Fruit fly (Drosophila melanogaster) whole organism, embryonic: ENCODE results near the gene WDR79.

Source experiments
- Aef1 ChIP-seq: fragments of 200-800 bp; sonication (Bioruptor generic); IDR thresholded peaks from 3 replicates; pipeline ENCODE4 v1.3.6; 2022; ENCODE audit warnings: missing biosample characterization, missing genetic modification characterization
- Atf6 ChIP-seq: fragments of 200-800 bp; sonication (Bioruptor generic); IDR thresholded peaks from 2 replicates; pipeline ENCODE4 v1.3.6; 2022; ENCODE audit warnings: missing biosample characterization, missing genetic modification characterization
- Awh ChIP-seq: fragments of 200-800 bp; sonication (Bioruptor generic); IDR thresholded peaks from 2 replicates; pipeline ENCODE4, ENCODE4 v1.3.6; 2022; ENCODE audit warnings: missing biosample characterization, missing genetic modification characterization
- BEAF-32 ChIP-seq: fragments of 200-800 bp; sonication (Bioruptor generic); optimal IDR thresholded peaks from 3 replicates; lab custom pipeline; 2017; ENCODE audit warnings: missing biosample characterization, missing genetic modification characterization, mild to moderate bottlenecking, moderate library complexity, missing genetic modification reagents
- CG10274 ChIP-seq: fragments of 200-800 bp; sonication (Bioruptor generic); optimal IDR thresholded peaks from 3 replicates; lab custom pipeline; 2017; ENCODE audit warnings: missing biosample characterization, mild to moderate bottlenecking, missing genetic modification characterization
- CG10366 ChIP-seq: fragments of 200-800 bp; sonication (Bioruptor generic); IDR thresholded peaks from 2 replicates; pipeline ENCODE4 v1.3.6; 2022; ENCODE audit warnings: missing biosample characterization, missing genetic modification characterization
- CG11696 ChIP-seq: fragments of 200-800 bp; sonication (Bioruptor generic); IDR thresholded peaks from 2 replicates; pipeline ENCODE4 v1.3.6; 2022; ENCODE audit warnings: missing biosample characterization, missing genetic modification characterization
- CG13296 ChIP-seq: fragments of 200-800 bp; sonication (Bioruptor generic); optimal IDR thresholded peaks from 3 replicates; lab custom pipeline; 2018; ENCODE audit warnings: missing biosample characterization, mild to moderate bottlenecking, missing genetic modification characterization
- CG13424 ChIP-seq: fragments of 200-800 bp; sonication (Bioruptor generic); optimal IDR thresholded peaks from 2 replicates; lab custom pipeline; 2019; ENCODE audit warnings: missing biosample characterization, mild to moderate bottlenecking, missing genetic modification characterization, moderate library complexity
- CG14014 ChIP-seq: fragments of 200-800 bp; sonication (Bioruptor generic); IDR thresholded peaks from 2 replicates; pipeline ENCODE4 v1.3.6; 2022; ENCODE audit warnings: missing biosample characterization, missing genetic modification characterization
- CG14860 ChIP-seq: fragments of 200-800 bp; sonication (Bioruptor generic); IDR thresholded peaks from 3 replicates; pipeline ENCODE4 v1.3.6; 2022; ENCODE audit warnings: missing biosample characterization, missing genetic modification characterization; ENCODE audit not compliant: partially characterized antibody
- CG15011 ChIP-seq: fragments of 200-800 bp; sonication (Bioruptor generic); optimal IDR thresholded peaks from 3 replicates; lab custom pipeline; 2018; ENCODE audit warnings: missing biosample characterization, mild to moderate bottlenecking, missing genetic modification characterization
- CG15269 ChIP-seq: fragments of 200-800 bp; sonication (Bioruptor generic); optimal IDR thresholded peaks from 2 replicates; lab custom pipeline; 2018; ENCODE audit warnings: missing biosample characterization, mild to moderate bottlenecking, missing genetic modification characterization, moderate library complexity
- CG17802 ChIP-seq: fragments of 200-800 bp; sonication (Bioruptor generic); optimal IDR thresholded peaks from 2 replicates; lab custom pipeline; 2018; ENCODE audit warnings: missing biosample characterization, mild to moderate bottlenecking, missing genetic modification characterization, moderate library complexity
- CG18764 ChIP-seq: fragments of 200-800 bp; sonication (Bioruptor generic); optimal IDR thresholded peaks from 3 replicates; lab custom pipeline; 2016; ENCODE audit warnings: missing biosample characterization, missing genetic modification characterization
- CG2129 ChIP-seq: fragments of 200-800 bp; sonication (Bioruptor generic); IDR thresholded peaks from 2 replicates; pipeline ENCODE4 v1.3.6; 2022; ENCODE audit warnings: missing biosample characterization, missing genetic modification characterization; ENCODE audit not compliant: partially characterized antibody
- CG4730 ChIP-seq: fragments of 200-800 bp; sonication (Bioruptor generic); IDR thresholded peaks from 2 replicates; pipeline ENCODE4 v1.3.6; 2022; ENCODE audit warnings: missing biosample characterization, missing genetic modification characterization
- CG6683 ChIP-seq: fragments of 200-800 bp; sonication (Bioruptor generic); optimal IDR thresholded peaks from 2 replicates; lab custom pipeline; 2017; ENCODE audit warnings: missing biosample characterization, mild to moderate bottlenecking, missing genetic modification characterization, missing genetic modification reagents
- CG7372 ChIP-seq: fragments of 200-800 bp; sonication (Bioruptor generic); IDR thresholded peaks from 2 replicates; pipeline ENCODE4 v1.3.6; 2022; ENCODE audit warnings: missing biosample characterization, missing genetic modification characterization
- CG7963 ChIP-seq: fragments of 200-800 bp; sonication (Bioruptor generic); IDR thresholded peaks from 3 replicates; pipeline ENCODE4 v1.3.6; 2022; ENCODE audit warnings: missing biosample characterization, missing genetic modification characterization; ENCODE audit not compliant: partially characterized antibody
- CG8281 ChIP-seq: fragments of 200-800 bp; sonication (Bioruptor generic); optimal IDR thresholded peaks from 2 replicates; lab custom pipeline; 2018; ENCODE audit warnings: missing biosample characterization, mild to moderate bottlenecking, missing genetic modification characterization, moderate library complexity
- CG8359 ChIP-seq: fragments of 200-800 bp; sonication (Bioruptor generic); optimal IDR thresholded peaks from 2 replicates; lab custom pipeline; 2017; ENCODE audit warnings: missing biosample characterization, mild to moderate bottlenecking, missing genetic modification characterization, borderline replicate concordance
- CG8478 ChIP-seq: fragments of >200 bp; optimal IDR thresholded peaks from 2 replicates; lab custom pipeline; 2018
- CG8765 ChIP-seq: fragments of 200-800 bp; sonication (Bioruptor generic); IDR thresholded peaks from 2 replicates; pipeline ENCODE4 v1.3.6; 2022; ENCODE audit warnings: missing biosample characterization, missing genetic modification characterization
- Dip3 ChIP-seq: fragments of 200-800 bp; sonication (Bioruptor generic); optimal IDR thresholded peaks from 3 replicates; lab custom pipeline; 2016; ENCODE audit warnings: missing biosample characterization, missing genetic modification characterization
- Dll ChIP-seq: fragments of 200-800 bp; sonication (Bioruptor generic); IDR thresholded peaks from 4 replicates; pipeline ENCODE4 v1.3.6; 2022; ENCODE audit warnings: missing biosample characterization, missing genetic modification characterization; ENCODE audit not compliant: partially characterized antibody
- Dp ChIP-seq: fragments of 200-800 bp; sonication (Bioruptor generic); optimal IDR thresholded peaks from 2 replicates; lab custom pipeline; 2018; ENCODE audit warnings: missing biosample characterization, mild to moderate bottlenecking, missing genetic modification characterization, moderate library complexity
- HLH3B ChIP-seq: fragments of 200-800 bp; sonication (Bioruptor generic); IDR thresholded peaks from 2 replicates; pipeline ENCODE4 v1.3.6; 2022; ENCODE audit warnings: missing biosample characterization, missing genetic modification characterization
- Hmx ChIP-seq: fragments of 200-800 bp; sonication (Bioruptor generic); optimal IDR thresholded peaks from 2 replicates; lab custom pipeline; 2016; ENCODE audit warnings: missing biosample characterization, missing genetic modification characterization
- Lpt ChIP-seq: fragments of >200 bp; optimal IDR thresholded peaks from 2 replicates; lab custom pipeline; 2018; ENCODE audit warnings: missing biosample characterization, missing genetic modification characterization
- abd-A ChIP-seq: fragments of 200-800 bp; sonication (Bioruptor generic); optimal IDR thresholded peaks from 3 replicates; lab custom pipeline; 2019; ENCODE audit warnings: missing biosample characterization, mild to moderate bottlenecking, missing genetic modification characterization, moderate library complexity
- bsh ChIP-seq, 2 experiments: fragments of 200-800 bp; sonication (Bioruptor generic); optimal IDR thresholded peaks; 2 replicates each; lab custom pipeline; 2017 to 2018; ENCODE audit warnings: mild to moderate bottlenecking in 2 of 2, missing biosample characterization in 2 of 2, missing genetic modification characterization in 2 of 2, moderate library complexity in 1 of 2
- btn ChIP-seq: fragments of 200-800 bp; sonication (Bioruptor generic); optimal IDR thresholded peaks from 2 replicates; lab custom pipeline; 2016; ENCODE audit warnings: missing biosample characterization, missing genetic modification characterization
- chm ChIP-seq: fragments of 200-800 bp; sonication (Bioruptor generic); IDR thresholded peaks from 2 replicates; pipeline ENCODE4 v1.3.6; 2022; ENCODE audit warnings: missing biosample characterization, missing genetic modification characterization
- crc ChIP-seq: fragments of 200-800 bp; sonication (Bioruptor generic); optimal IDR thresholded peaks from 2 replicates; lab custom pipeline; 2016; ENCODE audit warnings: missing biosample characterization, missing genetic modification characterization
- dati ChIP-seq: fragments of 200-800 bp; sonication (Bioruptor generic); IDR thresholded peaks from 2 replicates; pipeline ENCODE4 v1.3.6; 2022; ENCODE audit warnings: missing biosample characterization, missing genetic modification characterization
- dpn ChIP-seq, 2 experiments: fragments of 200-800 bp; sonication (Bioruptor generic); optimal IDR thresholded peaks; 3 replicates each; lab custom pipeline; 2016; ENCODE audit warnings: missing biosample characterization in 2 of 2, missing genetic modification characterization in 2 of 2
- emc ChIP-seq: fragments of 200-800 bp; sonication (Bioruptor generic); optimal IDR thresholded peaks from 2 replicates; lab custom pipeline; 2016; ENCODE audit warnings: missing biosample characterization, missing genetic modification characterization
- esg ChIP-seq: fragments of 200-800 bp; sonication (Bioruptor generic); conservative IDR thresholded peaks from 2 replicates; pipeline ENCODE4 v1.3.6; 2022; ENCODE audit warnings: missing biosample characterization, missing genetic modification characterization
- ewg ChIP-seq: fragments of 200-800 bp; sonication (Bioruptor generic); optimal IDR thresholded peaks from 3 replicates; lab custom pipeline; 2017; ENCODE audit warnings: mild to moderate bottlenecking, missing biosample characterization, missing genetic modification reagents, missing genetic modification characterization
- gce ChIP-seq: fragments of 200-800 bp; sonication (Bioruptor generic); IDR thresholded peaks from 3 replicates; pipeline ENCODE4 v1.3.6; 2022; ENCODE audit warnings: missing biosample characterization, missing genetic modification characterization
- ham ChIP-seq: fragments of 200-800 bp; sonication (Bioruptor generic); IDR thresholded peaks from 2 replicates; pipeline ENCODE4 v1.3.6; 2022; ENCODE audit warnings: missing biosample characterization, missing genetic modification characterization
- jumu ChIP-seq: fragments of 200-800 bp; sonication (Bioruptor generic); optimal IDR thresholded peaks from 3 replicates; lab custom pipeline; 2016; ENCODE audit warnings: missing biosample characterization, missing genetic modification characterization
- knrl ChIP-seq: fragments of 200-800 bp; sonication (Bioruptor generic); IDR thresholded peaks from 3 replicates; pipeline ENCODE4 v1.3.6; 2022; ENCODE audit warnings: missing biosample characterization, missing genetic modification characterization; ENCODE audit not compliant: partially characterized antibody
- lov ChIP-seq, 2 experiments: fragments of 200-800 bp in 1 of 2; fragments of >200 bp in 1 of 2; sonication (Bioruptor generic) in 1 of 2; IDR thresholded peaks in 1 of 2; optimal IDR thresholded peaks in 1 of 2; 2 replicates in 1 of 2; 3 replicates in 1 of 2; pipeline versions ENCODE4 v1.3.6 to Lab custom; 2017 to 2022; ENCODE audit warnings: missing biosample characterization in 1 of 2, missing genetic modification characterization in 1 of 2
- sd ChIP-seq: fragments of 200-800 bp; sonication (Bioruptor generic); optimal IDR thresholded peaks from 3 replicates; lab custom pipeline; 2018; ENCODE audit warnings: missing biosample characterization, mild to moderate bottlenecking, missing genetic modification characterization, moderate library complexity
- tup ChIP-seq: fragments of 200-800 bp; sonication (Bioruptor generic); optimal IDR thresholded peaks from 2 replicates; lab custom pipeline; 2016; ENCODE audit warnings: missing biosample characterization, mild to moderate bottlenecking, missing genetic modification characterization, moderate library complexity

WDR79 gene

dm6 chr2L:6088371-6089365 is 38.9 kb downstream of the WDR79 start (continued):
- no peak for TF ChIP-seq CG15011 (GFP tag; lab: Kevin White, UChicago)
- no peak for TF ChIP-seq CG4730 (GFP tag; lab: Robert Waterston, UW)
- peak; percentile 77; the same call in 2 of the 3 replicates for TF ChIP-seq gce (GFP tag; lab: Robert Waterston, UW)
- no peak for TF ChIP-seq CG14014 (GFP tag; lab: Robert Waterston, UW)
- no peak for TF ChIP-seq CG10274 (GFP tag; lab: Kevin White, UChicago)
- TF ChIP-seq esg (GFP tag; lab: Robert Waterston, UW), result no peak
- no peak for TF ChIP-seq CG13424
- TF ChIP-seq ham, result no peak
- TF ChIP-seq CG13296 (GFP tag; lab: Kevin White, UChicago), result peak; percentile 2
- no peak for TF ChIP-seq CG2129 (GFP tag; lab: Robert Waterston, UW)
- TF ChIP-seq dati (GFP tag; lab: Robert Waterston, UW), result no peak
- TF ChIP-seq emc (GFP tag; lab: Kevin White, UChicago), result no peak
- no peak for TF ChIP-seq CG7963 (GFP tag; lab: Robert Waterston, UW)
- peak; percentile 39 for TF ChIP-seq CG8281 (tag; lab: Kevin White, UChicago)
- TF ChIP-seq knrl (GFP tag; lab: Robert Waterston, UW), result peak; percentile 50; the same call in 2 of the 3 replicates
- TF ChIP-seq Atf6 (GFP tag; lab: Robert Waterston, UW), result no peak
- no peak for TF ChIP-seq btn (GFP tag; lab: Kevin White, UChicago)
- TF ChIP-seq chm (GFP tag; lab: Robert Waterston, UW), result peak; percentile 70; the same call in 1 of the 2 replicates
- TF ChIP-seq bsh (GFP tag; optimal IDR thresholded peaks at IDR 0.05; lab: Kevin White, UChicago), result peak in 1 of 2 experiments; percentile 13
- peak; percentile 80 for TF ChIP-seq CG8765
- peak; percentile 90 for TF ChIP-seq CG8478 (lab: Kevin White, UChicago)
- no peak for TF ChIP-seq CG15269 (tag; lab: Kevin White, UChicago)
- peak; percentile 30; the same call in 1 of the 3 replicates for TF ChIP-seq Aef1 (GFP tag; lab: Robert Waterston, UW)
- no peak for TF ChIP-seq CG17802 (tag; lab: Kevin White, UChicago)
- no peak for TF ChIP-seq Lpt
- peak; percentile 95 for TF ChIP-seq abd-A
- no peak for TF ChIP-seq Dp (GFP tag; lab: Kevin White, UChicago)
- peak; percentile 63 for TF ChIP-seq ewg (GFP tag; lab: Kevin White, UChicago)
- no peak for TF ChIP-seq BEAF-32 (GFP tag; lab: Kevin White, UChicago)
- peak; percentile 0 for TF ChIP-seq CG8359 (GFP tag; lab: Kevin White, UChicago)
- peak in 1 of 2 experiments; percentile 12 for TF ChIP-seq dpn (GFP tag; optimal IDR thresholded peaks at IDR 0.05; lab: Kevin White, UChicago)
- TF ChIP-seq lov (optimal IDR thresholded peaks at IDR 0.05; lab: Kevin White, UChicago), result no peak
- peak; percentile 74; the same call in 1 of the 3 replicates for TF ChIP-seq lov (GFP tag; IDR thresholded peaks at IDR 0.05; lab: Robert Waterston, UW)
- no peak for TF ChIP-seq HLH3B (GFP tag; lab: Robert Waterston, UW)
- TF ChIP-seq CG10366 (GFP tag; lab: Robert Waterston, UW), result no peak
- peak; percentile 55; the same call in 1 of the 2 replicates for TF ChIP-seq Awh (GFP tag; lab: Robert Waterston, UW)
- peak; percentile 87 for TF ChIP-seq sd (tag; lab: Kevin White, UChicago)
- no peak for TF ChIP-seq CG18764 (GFP tag; lab: Kevin White, UChicago)
- TF ChIP-seq CG14860, result peak; percentile 37; the same call in 1 of the 3 replicates
- TF ChIP-seq jumu (GFP tag; lab: Kevin White, UChicago), result no peak
- no peak for TF ChIP-seq Hmx (GFP tag; lab: Kevin White, UChicago)
- no peak for TF ChIP-seq crc (GFP tag; lab: Kevin White, UChicago)
- TF ChIP-seq Dll (GFP tag; lab: Robert Waterston, UW), result peak; percentile 36; the same call in 1 of the 4 replicates
- peak; percentile 40; the same call in 1 of the 2 replicates for TF ChIP-seq CG11696 (GFP tag; lab: Robert Waterston, UW)
- TF ChIP-seq tup (GFP tag; lab: Kevin White, UChicago), result no peak
- no peak for TF ChIP-seq CG6683 (GFP tag; lab: Kevin White, UChicago)
- no peak for TF ChIP-seq Dip3
- no peak for TF ChIP-seq CG7372 (GFP tag; lab: Robert Waterston, UW)
